Fruit fly (Drosophila melanogaster): ENCODE measurements around the gene CG13284.

Gene CG13284

dm6 chr2L:16848670-16849069 lies at the start of gene CG13284:
Gene CG13284, minus strand, starts transcription at chr2L:16848716.
- TF ChIP-seq CG2199 (GFP tag; IDR thresholded peaks at IDR 0.05), result 0 out of 3 replicates have a peak, but pooled peaks have one; percentile 53
- peak; percentile 57; the same call in 2 of the 3 replicates for TF ChIP-seq row (GFP tag; IDR thresholded peaks at IDR 0.05)
- TF ChIP-seq E2f2 (GFP tag; IDR thresholded peaks at IDR 0.05), result peak; percentile 15; the same call in 1 of the 2 replicates
- peak; percentile 87 for TF ChIP-seq onecut (GFP tag; IDR thresholded peaks at IDR 0.05)
- no peak for TF ChIP-seq run (tag; optimal IDR thresholded peaks at IDR 0.05)
- 0 out of 2 replicates have a peak, but pooled peaks have one; percentile 8 for TF ChIP-seq HLH3B (GFP tag; IDR thresholded peaks at IDR 0.05)
- TF ChIP-seq Myb (GFP tag; optimal IDR thresholded peaks at IDR 0.05), result peak; percentile 13
- TF ChIP-seq pita (GFP tag; optimal IDR thresholded peaks at IDR 0.05), result peak; percentile 28
- peak; percentile 1 for TF ChIP-seq exex (tag; optimal IDR thresholded peaks at IDR 0.05)
- TF ChIP-seq Usf (GFP tag; optimal IDR thresholded peaks at IDR 0.05), result no peak
- TF ChIP-seq CTCF (GFP tag; optimal IDR thresholded peaks at IDR 0.05), result peak; percentile 46
- TF ChIP-seq CG10366 (GFP tag; IDR thresholded peaks at IDR 0.05), result no peak
- peak; percentile 82 for TF ChIP-seq Sry-β (GFP tag; optimal IDR thresholded peaks at IDR 0.05)
- TF ChIP-seq stwl (tag; optimal IDR thresholded peaks at IDR 0.05), result peak; percentile 22
- TF ChIP-seq gem (tag; optimal IDR thresholded peaks at IDR 0.05), result peak; percentile 1
- TF ChIP-seq Meics (GFP tag; optimal IDR thresholded peaks at IDR 0.05), result no peak

- no peak for TF ChIP-seq HmgZ (tag; optimal IDR thresholded peaks at IDR 0.05)
- TF ChIP-seq CG14667 (GFP tag; IDR thresholded peaks at IDR 0.05), result no peak
- no peak for TF ChIP-seq CG12219 (GFP tag; optimal IDR thresholded peaks at IDR 0.05)
- TF ChIP-seq CG1647 (GFP tag; optimal IDR thresholded peaks at IDR 0.05), result no peak
- TF ChIP-seq lola (GFP tag; optimal IDR thresholded peaks at IDR 0.05), result no peak
- TF ChIP-seq CG3281 (GFP tag; optimal IDR thresholded peaks at IDR 0.05), result no peak
- no peak for TF ChIP-seq hb (GFP tag; IDR thresholded peaks at IDR 0.05; ENCODE audit: partially characterized antibody)
- no peak for TF ChIP-seq nmo (GFP tag; optimal IDR thresholded peaks at IDR 0.05)
- TF ChIP-seq pzg (GFP tag; optimal IDR thresholded peaks at IDR 0.05), result no peak
Observed at dm6 chr2L:16889608-16890007, 41.1 kb upstream of the CG13284 start, which contains the start of gene CG42556. Gene CG42556, plus strand, starts transcription at chr2L:16889908.

- TF ChIP-seq sqz (GFP tag; optimal IDR thresholded peaks at IDR 0.05) (no peak), CG42726 (GFP tag; IDR thresholded peaks at IDR 0.05; ENCODE audit: partially characterized antibody) (no peak), fd96Cb (tag; optimal IDR thresholded peaks at IDR 0.05) (no peak), CG14014 (GFP tag; IDR thresholded peaks at IDR 0.05) (0 out of 2 replicates have a peak, but pooled peaks have one; percentile 8), salm (tag; optimal IDR thresholded peaks at IDR 0.05) (no peak), CG17359 (tag; optimal IDR thresholded peaks at IDR 0.05) (no peak), HLH54F (GFP tag; optimal IDR thresholded peaks at IDR 0.05) (no peak), onecut (GFP tag; IDR thresholded peaks at IDR 0.05) (peak; percentile 95), usp (GFP tag; optimal IDR thresholded peaks at IDR 0.05) (no peak), CG34422 (GFP tag; IDR thresholded peaks at IDR 0.05) (peak; percentile 48; the same call in 2 of the 3 replicates), CG11247 (GFP tag; IDR thresholded peaks at IDR 0.05) (no peak), CG9437 (GFP tag; optimal IDR thresholded peaks at IDR 0.05) (no peak), hth (optimal IDR thresholded peaks at IDR 0.05) (no peak), exex (tag; optimal IDR thresholded peaks at IDR 0.05) (peak; percentile 45), GATAe (GFP tag; conservative IDR thresholded peaks at IDR 0.05) (peak; percentile 35; the same call in 1 of the 2 replicates), sim (GFP tag; IDR thresholded peaks at IDR 0.05) (no peak), psq (GFP tag; optimal IDR thresholded peaks at IDR 0.05) (no peak), crol (GFP tag; IDR thresholded peaks at IDR 0.05) (peak; percentile 92), MESR4 (GFP tag; optimal IDR thresholded peaks at IDR 0.05) (peak; percentile 86), CG8765 (GFP tag; IDR thresholded peaks at IDR 0.05) (no peak), cg (GFP tag; optimal IDR thresholded peaks at IDR 0.05) (peak; percentile 90), ham (GFP tag; IDR thresholded peaks at IDR 0.05) (no peak), CG34376 (GFP tag; optimal IDR thresholded peaks at IDR 0.05) (peak; percentile 50), YL-1 (GFP tag; optimal IDR thresholded peaks at IDR 0.05) (peak; percentile 16), Xrp1 (GFP tag; IDR thresholded peaks at IDR 0.05) (no peak)
Observed at dm6 chr2L:16888574-16889376, 40.3 kb upstream of the CG13284 start.
